Comparison of ENCODE assay signal across 5 worm cellular contexts in the genomic region with DNA sequence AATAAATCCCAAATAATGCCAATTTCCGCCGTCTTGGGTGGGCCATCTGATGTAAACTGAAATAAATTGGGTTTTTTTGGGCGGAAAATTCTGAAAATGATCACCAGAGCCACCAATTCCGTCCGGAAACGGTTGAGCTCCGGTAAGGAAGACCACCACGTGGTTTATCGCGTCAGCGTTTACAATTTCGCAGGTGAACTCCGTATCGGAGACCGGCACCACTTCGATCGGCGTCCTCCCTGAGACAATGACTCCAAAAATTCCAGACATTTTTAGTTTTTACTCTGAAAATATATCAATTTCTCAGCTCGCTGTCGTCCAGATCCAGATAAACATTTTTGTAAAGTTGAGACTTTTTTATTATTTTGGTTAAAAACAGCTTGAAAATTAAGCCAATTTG.
TF ChIP-seq lines count a peak whose summit lies in the region.

Gene F42A6.6, minus strand, starts transcription at position 289 of the 400 bp plus-strand sequence.

TF ChIP-seq in whole organism, L1 larva, 84 proteins besides CTCF, POLR2A, EP300 and RAD21 (continues in another document):
- TF ChIP-seq nhr-19 (GFP tag; conservative IDR thresholded peaks at IDR 0.05; lab: Robert Waterston, UW) (0 out of 2 replicates have a peak, but pooled peaks have one; percentile 13), ztf-4 (tag; optimal IDR thresholded peaks at IDR 0.05; lab: Kevin White, UChicago) (peak; percentile 8), vab-15 (tag; optimal IDR thresholded peaks at IDR 0.05; lab: Kevin White, UChicago) (no peak), elt-2 (tag; optimal IDR thresholded peaks at IDR 0.05; lab: Kevin White, UChicago) (peak; percentile 6), ama-1 (optimal IDR thresholded peaks at IDR 0.05; lab: Kevin White, UChicago) (peak; percentile 88), snu-23 (GFP tag; optimal IDR thresholded peaks at IDR 0.05; lab: Kevin White, UChicago) (peak; percentile 18), snpc-4 (tag; optimal IDR thresholded peaks at IDR 0.05; lab: Kevin White, UChicago) (no peak), lsy-2 (tag; optimal IDR thresholded peaks at IDR 0.05; lab: Kevin White, UChicago) (peak in 1 of 2 experiments; percentile 13), egl-13 (tag; optimal IDR thresholded peaks at IDR 0.05; lab: Kevin White, UChicago) (no peak), efl-1 (optimal IDR thresholded peaks at IDR 0.05; lab: Kevin White, UChicago) (peak; percentile 8 to 35), efl-1 (GFP tag; optimal IDR thresholded peaks at IDR 0.05 in 1 of 2; lab: Kevin White, UChicago) (peak in 1 of 2 experiments; percentile 71), nhr-47 (tag; optimal IDR thresholded peaks at IDR 0.05; lab: Kevin White, UChicago) (peak; percentile 22), aly-2 (tag; optimal IDR thresholded peaks at IDR 0.05; lab: Kevin White, UChicago) (peak; percentile 47), hlh-17 (GFP tag; optimal IDR thresholded peaks at IDR 0.05; lab: Kevin White, UChicago; ENCODE audit: borderline replicate concordance) (no peak), lin-35 (GFP tag; optimal IDR thresholded peaks at IDR 0.05; lab: Kevin White, UChicago) (peak in 1 of 2 experiments; percentile 29), tbx-2 (tag; optimal IDR thresholded peaks at IDR 0.05; lab: Kevin White, UChicago) (peak; percentile 5)

TF ChIP-seq in whole organism, L3 larva, 47 proteins besides CTCF, POLR2A, EP300 and RAD21 (continues in another document):
- TF ChIP-seq nhr-23 (tag; optimal IDR thresholded peaks at IDR 0.05; lab: Kevin White, UChicago) (peak; percentile 26), lin-15B (tag; optimal IDR thresholded peaks at IDR 0.05; lab: Kevin White, UChicago) (no peak), nhr-237 (tag; optimal IDR thresholded peaks at IDR 0.05; lab: Kevin White, UChicago) (no peak), nhr-43 (tag; optimal IDR thresholded peaks at IDR 0.05; lab: Kevin White, UChicago; ENCODE audit: poor library complexity, severe bottlenecking) (no peak), jun-1 (tag; optimal IDR thresholded peaks at IDR 0.05; lab: Kevin White, UChicago) (no peak), ceh-82 (tag; optimal IDR thresholded peaks at IDR 0.05; lab: Kevin White, UChicago) (no peak), elt-3 (tag; optimal IDR thresholded peaks at IDR 0.05; lab: Kevin White, UChicago) (no peak), snpc-4 (tag; optimal IDR thresholded peaks at IDR 0.05; lab: Kevin White, UChicago) (no peak), daf-12 (tag; optimal IDR thresholded peaks at IDR 0.05; lab: Kevin White, UChicago) (no peak), nhr-77 (tag; optimal IDR thresholded peaks at IDR 0.05; lab: Kevin White, UChicago) (no peak), ztf-4 (tag; optimal IDR thresholded peaks at IDR 0.05; lab: Kevin White, UChicago) (no peak), nhr-28 (tag; optimal IDR thresholded peaks at IDR 0.05; lab: Kevin White, UChicago) (no peak), ceh-28 (tag; optimal IDR thresholded peaks at IDR 0.05; lab: Kevin White, UChicago) (peak; percentile 10), elt-1 (tag; optimal IDR thresholded peaks at IDR 0.05; lab: Kevin White, UChicago) (no peak), fkh-10 (GFP tag; optimal IDR thresholded peaks at IDR 0.05; lab: Kevin White, UChicago) (no peak), pha-4 (tag; optimal IDR thresholded peaks at IDR 0.05; lab: Kevin White, UChicago) (no peak), unc-39 (tag; optimal IDR thresholded peaks at IDR 0.05; lab: Kevin White, UChicago) (no peak), ztf-11 (tag; optimal IDR thresholded peaks at IDR 0.05; lab: Kevin White, UChicago) (no peak), ama-1 (optimal IDR thresholded peaks at IDR 0.05; lab: Kevin White, UChicago) (peak; percentile 93)

TF ChIP-seq in whole organism, early embryonic, 17 proteins besides CTCF, POLR2A, EP300 and RAD21:
- TF ChIP-seq ama-1 (optimal IDR thresholded peaks at IDR 0.05; lab: Kevin White, UChicago) (peak; percentile 94), ets-7 (tag; optimal IDR thresholded peaks at IDR 0.05; lab: Kevin White, UChicago) (no peak), aly-1 (tag; optimal IDR thresholded peaks at IDR 0.05; lab: Kevin White, UChicago) (no peak), pes-1 (GFP tag; IDR thresholded peaks at IDR 0.05; lab: Robert Waterston, UW) (no peak), B0310.2 (tag; optimal IDR thresholded peaks at IDR 0.05; lab: Kevin White, UChicago) (no peak), hmg-4 (GFP tag; optimal IDR thresholded peaks at IDR 0.05; lab: Kevin White, UChicago) (peak; percentile 4), hmbx-1 (tag; optimal IDR thresholded peaks at IDR 0.05; lab: Kevin White, UChicago) (no peak), tra-4 (tag; optimal IDR thresholded peaks at IDR 0.05; lab: Kevin White, UChicago) (no peak), scrt-1 (GFP tag; IDR thresholded peaks at IDR 0.05; lab: Robert Waterston, UW) (0 out of 2 replicates have a peak, but pooled peaks have one; percentile 49), tbx-11 (GFP tag; IDR thresholded peaks at IDR 0.05; lab: Robert Waterston, UW) (0 out of 2 replicates have a peak, but pooled peaks have one; percentile 50), ceh-13 (GFP tag; optimal IDR thresholded peaks at IDR 0.05; lab: Kevin White, UChicago) (no peak), ceh-36 (tag; optimal IDR thresholded peaks at IDR 0.05; lab: Kevin White, UChicago) (peak; percentile 15), hnd-1 (tag; optimal IDR thresholded peaks at IDR 0.05; lab: Kevin White, UChicago) (no peak), tbx-37 (GFP tag; conservative IDR thresholded peaks at IDR 0.05; lab: Robert Waterston, UW) (no peak), F13C5.2 (tag; optimal IDR thresholded peaks at IDR 0.05; lab: Kevin White, UChicago) (no peak), flt-1 (GFP tag; IDR thresholded peaks at IDR 0.05; lab: Robert Waterston, UW) (no peak), sea-1 (GFP tag; conservative IDR thresholded peaks at IDR 0.05; lab: Robert Waterston, UW) (no peak)
TF ChIP-seq in whole organism, early embryonic: peak in this region for 5.

TF ChIP-seq in whole organism, midembryonic, 9 proteins besides CTCF, POLR2A, EP300 and RAD21:
- TF ChIP-seq ztf-23 (GFP tag; IDR thresholded peaks at IDR 0.05; lab: Robert Waterston, UW): 0 out of 2 replicates have a peak, but pooled peaks have one; percentile 26
- TF ChIP-seq tab-1 (GFP tag; IDR thresholded peaks at IDR 0.05; lab: Robert Waterston, UW): no peak

TF ChIP-seq in whole organism, young adult, 124 proteins besides CTCF, POLR2A, EP300 and RAD21 (continues in another document):
- no peak; the same call in 1 of the 2 replicates for TF ChIP-seq nfya-2 (GFP tag; IDR thresholded peaks at IDR 0.05; lab: Robert Waterston, UW)
- TF ChIP-seq chd-7 (tag; optimal IDR thresholded peaks at IDR 0.05; lab: Kevin White, UChicago): peak; percentile 88
- peak; percentile 78 for TF ChIP-seq nhr-27 (tag; optimal IDR thresholded peaks at IDR 0.05; lab: Kevin White, UChicago)
- peak; percentile 85 for TF ChIP-seq athp-1 (tag; optimal IDR thresholded peaks at IDR 0.05; lab: Kevin White, UChicago)
- TF ChIP-seq him-1 (tag; optimal IDR thresholded peaks at IDR 0.05; lab: Kevin White, UChicago): peak; percentile 15
- peak; percentile 92 for TF ChIP-seq aptf-3 (GFP tag; IDR thresholded peaks at IDR 0.05; lab: Robert Waterston, UW)
- no peak for TF ChIP-seq akir-1 (GFP tag; optimal IDR thresholded peaks at IDR 0.05; lab: Kevin White, UChicago)
- TF ChIP-seq B0019.2 (GFP tag; conservative IDR thresholded peaks at IDR 0.05; lab: Robert Waterston, UW): no peak
- no peak for TF ChIP-seq snpc-1.1 (tag; optimal IDR thresholded peaks at IDR 0.05; lab: Kevin White, UChicago; ENCODE audit: insufficient read depth)
- peak; percentile 29 for TF ChIP-seq snpc-4 (GFP tag; optimal IDR thresholded peaks at IDR 0.05; lab: Kevin White, UChicago)
- peak in 2 of 4 experiments; percentile 55 to 68 for TF ChIP-seq snpc-4 (tag; optimal IDR thresholded peaks at IDR 0.05; lab: Kevin White, UChicago)
- no peak for TF ChIP-seq egrh-3 (GFP tag; IDR thresholded peaks at IDR 0.05; lab: Robert Waterston, UW)
- TF ChIP-seq unc-130 (GFP tag; optimal IDR thresholded peaks at IDR 0.05; lab: Kevin White, UChicago): peak; percentile 78
- no peak for TF ChIP-seq efl-1 (GFP tag; optimal IDR thresholded peaks at IDR 0.05; lab: Kevin White, UChicago)
- no peak for TF ChIP-seq ZK185.1 (tag; optimal IDR thresholded peaks at IDR 0.05; lab: Kevin White, UChicago; ENCODE audit: poor library complexity, severe bottlenecking)
- 0 out of 2 replicates have a peak, but pooled peaks have one; percentile 39 for TF ChIP-seq hmg-20 (GFP tag; IDR thresholded peaks at IDR 0.05; lab: Robert Waterston, UW)
- TF ChIP-seq rec-8 (tag; optimal IDR thresholded peaks at IDR 0.05; lab: Kevin White, UChicago): peak; percentile 37 to 45
- TF ChIP-seq snpc-3.4 (tag; optimal IDR thresholded peaks at IDR 0.05; lab: Kevin White, UChicago): peak; percentile 78
- TF ChIP-seq somi-1 (GFP tag; optimal IDR thresholded peaks at IDR 0.05; lab: Kevin White, UChicago): peak; percentile 72
- peak; percentile 11 for TF ChIP-seq ceh-27 (GFP tag; optimal IDR thresholded peaks at IDR 0.05; lab: Kevin White, UChicago)
- TF ChIP-seq Y79H2A.3 (GFP tag; conservative IDR thresholded peaks at IDR 0.05; lab: Robert Waterston, UW): peak; percentile 92
- no peak for TF ChIP-seq nfya-1 (tag; optimal IDR thresholded peaks at IDR 0.05; lab: Kevin White, UChicago; ENCODE audit: borderline replicate concordance, insufficient read depth)
- no peak for TF ChIP-seq ama-1 (optimal IDR thresholded peaks at IDR 0.05; lab: Kevin White, UChicago)
- TF ChIP-seq ama-1 (GFP tag; optimal IDR thresholded peaks at IDR 0.05; lab: Kevin White, UChicago): peak; percentile 16 to 77
- peak; percentile 86 for TF ChIP-seq tlf-1 (GFP tag; optimal IDR thresholded peaks at IDR 0.05; lab: Kevin White, UChicago)
- peak; percentile 32 for TF ChIP-seq xnd-1 (tag; optimal IDR thresholded peaks at IDR 0.05; lab: Kevin White, UChicago)
- TF ChIP-seq ztf-6 (GFP tag; IDR thresholded peaks at IDR 0.05; lab: Robert Waterston, UW): peak; percentile 52; the same call in 1 of the 2 replicates
- peak; percentile 42 for TF ChIP-seq attf-5 (GFP tag; optimal IDR thresholded peaks at IDR 0.05; lab: Kevin White, UChicago)
- peak; percentile 41; the same call in 1 of the 2 replicates for TF ChIP-seq madf-8 (GFP tag; conservative IDR thresholded peaks at IDR 0.05; lab: Robert Waterston, UW)
- TF ChIP-seq egl-18 (GFP tag; IDR thresholded peaks at IDR 0.05; lab: Robert Waterston, UW): 0 out of 2 replicates have a peak, but pooled peaks have one; percentile 5
- TF ChIP-seq F22D6.2 (tag; optimal IDR thresholded peaks at IDR 0.05; lab: Kevin White, UChicago): no peak
- TF ChIP-seq ztf-18 (tag; optimal IDR thresholded peaks at IDR 0.05; lab: Kevin White, UChicago): peak; percentile 37
- TF ChIP-seq lin-40 (tag; optimal IDR thresholded peaks at IDR 0.05; lab: Kevin White, UChicago): peak; percentile 4
- TF ChIP-seq lin-26 (GFP tag; IDR thresholded peaks at IDR 0.05; lab: Robert Waterston, UW): peak; percentile 64
- TF ChIP-seq atf-7 (tag; optimal IDR thresholded peaks at IDR 0.05; lab: Kevin White, UChicago): peak; percentile 78
- TF ChIP-seq fkh-3 (tag; optimal IDR thresholded peaks at IDR 0.05; lab: Kevin White, UChicago): peak; percentile 87

Comparison
In these comparisons a context has a peak if more than half of its experiments do, and no peak if none do; other contexts are left out.
1. Of the 8 proteins assayed by ChIP-seq in both whole organism, young adult and whole organism, L1 larva: peak only in whole organism, young adult: nhr-90, snpc-4 and unc-130; only in whole organism, L1 larva: efl-1; in both: ama-1; in neither: 2; mixed calls (peak in some experiments, not most) for 1.